Worm (Caenorhabditis elegans) whole organism, L4 larva: Measurements from ENCODE around the gene C24H11.5.

Source experiments
- F10B5.3 ChIP-seq: sonication (generic microtip); optimal IDR thresholded peaks from 2 replicates; lab custom pipeline; 2016; ENCODE audit warnings: mild to moderate bottlenecking, missing genetic modification characterization, missing compliant biosample characterization
- F26F4.8 ChIP-seq: fragments of 200-800 bp; sonication (Bioruptor generic); conservative IDR thresholded peaks from 2 replicates; pipeline ENCODE4 v1.3.6; 2022; ENCODE audit warnings: missing genetic modification characterization, missing compliant biosample characterization
- F37D6.2 ChIP-seq: sonication (generic microtip); optimal IDR thresholded peaks from 2 replicates; lab custom pipeline; 2016; ENCODE audit warnings: mild to moderate bottlenecking, missing genetic modification characterization, missing compliant biosample characterization
- F49E8.2 ChIP-seq: sonication (generic microtip); optimal IDR thresholded peaks from 2 replicates; lab custom pipeline; 2016; ENCODE audit warnings: missing compliant biosample characterization, mild to moderate bottlenecking, missing genetic modification characterization, borderline replicate concordance
- R02D3.7 ChIP-seq: fragments of 150-350 bp; sonication (generic microtip); optimal IDR thresholded peaks from 3 replicates; lab custom pipeline; 2014; ENCODE audit warnings: missing biosample characterization, missing genetic modification characterization
- Y48G9A.11 ChIP-seq: fragments of 200-800 bp; sonication (Bioruptor generic); IDR thresholded peaks from 2 replicates; pipeline ENCODE4 v1.3.6; 2022; ENCODE audit warnings: missing genetic modification reagents, missing genetic modification characterization, missing compliant biosample characterization
- Y5F2A.4 ChIP-seq: fragments of 200-800 bp; sonication (Bioruptor generic); optimal IDR thresholded peaks from 2 replicates; lab custom pipeline; 2018; ENCODE audit warnings: mild to moderate bottlenecking, missing genetic modification characterization, missing compliant biosample characterization
- Y75B8A.6 ChIP-seq: fragments of 200-800 bp; sonication (Bioruptor generic); IDR thresholded peaks from 2 replicates; pipeline ENCODE4 v1.3.6; 2022; ENCODE audit warnings: missing genetic modification reagents, missing genetic modification characterization, missing compliant biosample characterization
- ZK546.5 ChIP-seq, 2 experiments: sonication (generic microtip); optimal IDR thresholded peaks; 2 replicates each; lab custom pipeline; 2017; ENCODE audit warnings: missing biosample characterization in 2 of 2, missing genetic modification characterization in 2 of 2
- aha-1 ChIP-seq: fragments of 150-350 bp; peaks from one replicate; lab custom pipeline; 2014; ENCODE audit warnings: missing biosample characterization, missing genetic modification characterization
- arid-1 ChIP-seq: fragments of 200-800 bp; sonication (Bioruptor generic); conservative IDR thresholded peaks from 2 replicates; pipeline ENCODE4 v1.3.6; 2022; ENCODE audit warnings: missing genetic modification reagents, missing genetic modification characterization, missing compliant biosample characterization
- ceh-44 ChIP-seq: fragments of 200-800 bp; sonication (Bioruptor generic); IDR thresholded peaks from 2 replicates; pipeline ENCODE4 v1.3.6; 2022; ENCODE audit warnings: missing genetic modification reagents, missing genetic modification characterization, missing compliant biosample characterization
- ceh-62 ChIP-seq: sonication (generic microtip); optimal IDR thresholded peaks from 2 replicates; lab custom pipeline; 2017; ENCODE audit warnings: missing biosample characterization, missing genetic modification characterization
- ces-1 ChIP-seq: fragments of 150-350 bp; sonication (generic microtip); optimal IDR thresholded peaks from 4 replicates; lab custom pipeline; 2014; ENCODE audit warnings: missing biosample characterization, missing genetic modification reagents, missing genetic modification characterization
- daf-16 ChIP-seq, 3 experiments: sonication (generic microtip); optimal IDR thresholded peaks; 2 replicates each; lab custom pipeline; 2016 to 2017; ENCODE audit warnings: missing genetic modification characterization in 3 of 3, missing genetic modification reagents in 3 of 3, mild to moderate bottlenecking in 2 of 3, missing compliant biosample characterization in 2 of 3, missing biosample characterization in 1 of 3, moderate library complexity in 1 of 3
- dmd-6 ChIP-seq: fragments of 200-800 bp; sonication (Bioruptor generic); IDR thresholded peaks from 2 replicates; pipeline ENCODE4 v1.3.6; 2022; ENCODE audit warnings: missing genetic modification reagents, missing genetic modification characterization, missing compliant biosample characterization
- duxl-1 ChIP-seq: sonication (generic microtip); optimal IDR thresholded peaks from 2 replicates; lab custom pipeline; 2016; ENCODE audit warnings: mild to moderate bottlenecking, missing genetic modification characterization, moderate library complexity, missing compliant biosample characterization; ENCODE audit not compliant: poor library complexity
- egl-27 ChIP-seq: sonication (generic microtip); optimal IDR thresholded peaks from 3 replicates; lab custom pipeline; 2017; ENCODE audit warnings: missing biosample characterization, missing genetic modification reagents, missing genetic modification characterization
- egl-43 ChIP-seq: fragments of 200-800 bp; sonication (Bioruptor generic); IDR thresholded peaks from 2 replicates; pipeline ENCODE4 v1.3.6; 2022; ENCODE audit warnings: missing genetic modification reagents, missing genetic modification characterization, missing compliant biosample characterization
- fos-1 ChIP-seq: fragments of 150-350 bp; optimal IDR thresholded peaks from 2 replicates; lab custom pipeline; 2014; ENCODE audit warnings: missing biosample characterization, missing genetic modification characterization
- hif-1 ChIP-seq, 2 experiments: sonication (generic microtip); optimal IDR thresholded peaks; 2 replicates each; lab custom pipeline; 2016 to 2017; ENCODE audit warnings: missing compliant biosample characterization in 2 of 2, missing genetic modification characterization in 2 of 2, missing genetic modification reagents in 2 of 2, missing genotype in 2 of 2, mild to moderate bottlenecking in 1 of 2
- hmg-1.1 ChIP-seq: fragments of 200-800 bp; sonication (Bioruptor generic); IDR thresholded peaks from 2 replicates; pipeline ENCODE4 v1.3.6; 2022; ENCODE audit warnings: missing genetic modification reagents, missing genetic modification characterization, missing compliant biosample characterization
- lim-7 ChIP-seq: fragments of 200-800 bp; sonication (Bioruptor generic); IDR thresholded peaks from 2 replicates; pipeline ENCODE4 v1.3.6; 2022; ENCODE audit warnings: missing genetic modification characterization, missing compliant biosample characterization
- lin-1 ChIP-seq: fragments of 200-800 bp; sonication (Bioruptor generic); IDR thresholded peaks from 2 replicates; pipeline ENCODE4 v1.3.6; 2022; ENCODE audit warnings: missing genetic modification reagents, missing genetic modification characterization, missing compliant biosample characterization
- lin-13 ChIP-seq: fragments of 150-350 bp; optimal IDR thresholded peaks from 2 replicates; lab custom pipeline; 2014; ENCODE audit warnings: missing biosample characterization, missing genetic modification reagents, missing genetic modification characterization
- lir-3 ChIP-seq: sonication (generic microtip); optimal IDR thresholded peaks from 2 replicates; lab custom pipeline; 2016; ENCODE audit warnings: mild to moderate bottlenecking, missing genetic modification characterization, missing compliant biosample characterization
- madf-5 ChIP-seq, 2 experiments: fragments of 200-800 bp; sonication (Bioruptor generic); IDR thresholded peaks; 2 replicates each; pipeline ENCODE4 v1.3.6; 2022; ENCODE audit warnings: missing compliant biosample characterization in 2 of 2, missing genetic modification characterization in 2 of 2
- madf-9 ChIP-seq: fragments of 200-800 bp; sonication (Bioruptor generic); conservative IDR thresholded peaks from 2 replicates; pipeline ENCODE4 v1.3.6; 2022; ENCODE audit warnings: missing genetic modification reagents, missing genetic modification characterization, missing compliant biosample characterization
- mdl-1 ChIP-seq, 2 experiments: fragments of 150-350 bp in 1 of 2; sonication (generic microtip) in 1 of 2; optimal IDR thresholded peaks; 2 replicates each; lab custom pipeline; 2014 to 2017; ENCODE audit warnings: missing biosample characterization in 2 of 2, missing genetic modification characterization in 2 of 2
- mep-1 ChIP-seq: fragments of 150-350 bp; sonication (generic microtip); optimal IDR thresholded peaks from 3 replicates; lab custom pipeline; 2014; ENCODE audit warnings: missing biosample characterization, missing genetic modification characterization
- mxl-2 ChIP-seq: fragments of 200-800 bp; sonication (Bioruptor generic); conservative IDR thresholded peaks from 2 replicates; pipeline ENCODE4 v1.3.6; 2022; ENCODE audit warnings: missing genetic modification reagents, missing genetic modification characterization, missing compliant biosample characterization
- mxl-3 ChIP-seq: fragments of 200-800 bp; sonication (Bioruptor generic); optimal IDR thresholded peaks from 2 replicates; lab custom pipeline; 2018; ENCODE audit warnings: mild to moderate bottlenecking, missing genetic modification characterization, missing compliant biosample characterization
- nhr-10 ChIP-seq: fragments of 150-350 bp; optimal IDR thresholded peaks from 2 replicates; lab custom pipeline; 2014; ENCODE audit warnings: missing biosample characterization, missing genetic modification characterization
- nhr-237 ChIP-seq: sonication (generic microtip); optimal IDR thresholded peaks from 2 replicates; lab custom pipeline; 2017; ENCODE audit warnings: missing biosample characterization, missing genetic modification characterization
- nhr-28 ChIP-seq: fragments of 150-350 bp; optimal IDR thresholded peaks from 2 replicates; lab custom pipeline; 2014; ENCODE audit warnings: missing biosample characterization, missing genetic modification characterization
- nhr-41 ChIP-seq: fragments of 200-800 bp; sonication (Bioruptor generic); IDR thresholded peaks from 2 replicates; pipeline ENCODE4 v1.3.6; 2022; ENCODE audit warnings: missing genetic modification reagents, missing genetic modification characterization, missing compliant biosample characterization
- nhr-42 ChIP-seq: fragments of 200-800 bp; sonication (Bioruptor generic); IDR thresholded peaks from 2 replicates; pipeline ENCODE4 v1.3.6; 2022; ENCODE audit warnings: missing genetic modification characterization, missing compliant biosample characterization
- nhr-6 ChIP-seq: fragments of 150-350 bp; optimal IDR thresholded peaks from 2 replicates; lab custom pipeline; 2014; ENCODE audit warnings: missing biosample characterization, missing genetic modification characterization
- nhr-77 ChIP-seq: fragments of 150-350 bp; optimal IDR thresholded peaks from 2 replicates; lab custom pipeline; 2014; ENCODE audit warnings: missing biosample characterization, missing genetic modification characterization
- rbr-2 ChIP-seq: sonication (generic microtip); optimal IDR thresholded peaks from 2 replicates; lab custom pipeline; 2016; ENCODE audit warnings: missing genotype, missing genetic modification characterization, missing compliant biosample characterization
- sdz-12 ChIP-seq: fragments of 200-800 bp; sonication (Bioruptor generic); optimal IDR thresholded peaks from 2 replicates; lab custom pipeline; 2018; ENCODE audit warnings: mild to moderate bottlenecking, missing genetic modification characterization, missing compliant biosample characterization
- skn-1 ChIP-seq: fragments of 150-350 bp; optimal IDR thresholded peaks from 2 replicates; lab custom pipeline; 2014; ENCODE audit warnings: missing biosample characterization, missing genetic modification characterization
- snpc-1.2 ChIP-seq: fragments of 200-800 bp; sonication (Bioruptor generic); IDR thresholded peaks from 2 replicates; pipeline ENCODE4 v1.3.6; 2022; ENCODE audit warnings: missing genetic modification reagents, missing genetic modification characterization, missing compliant biosample characterization
- snpc-4 ChIP-seq: fragments of 150-350 bp; optimal IDR thresholded peaks from 2 replicates; lab custom pipeline; 2014; ENCODE audit warnings: missing biosample characterization, missing genetic modification characterization
- spr-1 ChIP-seq: sonication (generic microtip); optimal IDR thresholded peaks from 2 replicates; lab custom pipeline; 2016; ENCODE audit warnings: mild to moderate bottlenecking, missing genetic modification characterization, missing compliant biosample characterization
- tag-97 ChIP-seq: fragments of 200-800 bp; sonication (Bioruptor generic); IDR thresholded peaks from 2 replicates; pipeline ENCODE4 v1.3.6; 2022; ENCODE audit warnings: missing genetic modification characterization, missing compliant biosample characterization
- zag-1 ChIP-seq: fragments of 150-350 bp; optimal IDR thresholded peaks from 2 replicates; lab custom pipeline; 2014; ENCODE audit warnings: missing biosample characterization, missing genetic modification characterization
- zfp-2 ChIP-seq: sonication (generic microtip); optimal IDR thresholded peaks from 2 replicates; lab custom pipeline; 2016; ENCODE audit warnings: mild to moderate bottlenecking, missing genetic modification characterization, missing compliant biosample characterization
- zfp-3 ChIP-seq: fragments of 200-800 bp; sonication (Bioruptor generic); conservative IDR thresholded peaks from 2 replicates; pipeline ENCODE4 v1.3.6; 2022; ENCODE audit warnings: missing genetic modification reagents, missing genetic modification characterization, missing compliant biosample characterization
- zip-11 ChIP-seq: fragments of 200-800 bp; sonication (Bioruptor generic); IDR thresholded peaks from 2 replicates; pipeline ENCODE4 v1.3.6; 2022; ENCODE audit warnings: missing genetic modification characterization, missing compliant biosample characterization
- zip-2 ChIP-seq: fragments of 150-350 bp; optimal IDR thresholded peaks from 2 replicates; lab custom pipeline; 2014; ENCODE audit warnings: missing biosample characterization, missing genetic modification characterization
- ztf-11 ChIP-seq: fragments of 150-350 bp; optimal IDR thresholded peaks from 2 replicates; lab custom pipeline; 2014; ENCODE audit warnings: missing biosample characterization, missing genetic modification characterization

C24H11.5 gene

DNA sequence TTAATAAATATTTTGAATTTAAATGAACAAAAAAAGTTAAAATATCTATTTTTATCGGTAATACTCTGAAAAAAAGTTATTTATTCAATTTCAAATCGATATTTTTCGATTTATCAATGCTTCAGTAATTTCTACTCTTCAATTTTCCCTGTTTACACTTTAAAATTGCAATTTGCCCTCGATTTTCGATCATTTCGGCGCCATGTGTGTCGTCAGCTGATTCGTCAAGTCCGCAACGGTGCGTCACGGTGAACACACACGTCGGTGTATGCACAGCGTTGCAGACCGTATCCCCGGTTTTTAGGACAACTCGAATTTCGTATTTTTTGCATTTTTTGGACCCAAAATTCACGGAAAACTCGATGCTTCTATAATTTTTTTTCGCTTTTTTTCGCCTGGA, 43.2 kb downstream of the C24H11.5 start, which contains the start of gene C18D11.3:
TSS of gene C18D11.3 (plus strand) at position 189 of the 400 bp plus-strand sequence.
- TF ChIP-seq mxl-2 (GFP tag; lab: Robert Waterston, UW): no peak
- TF ChIP-seq zag-1 (tag; lab: Kevin White, UChicago): no peak
- peak in 1 of 2 experiments; percentile 38 for TF ChIP-seq daf-16 (GFP tag; optimal IDR thresholded peaks at IDR 0.05; lab: Kevin White, UChicago)
- TF ChIP-seq daf-16 (tag; optimal IDR thresholded peaks at IDR 0.05; lab: Kevin White, UChicago): peak; percentile 99
- no peak for TF ChIP-seq skn-1 (tag; lab: Kevin White, UChicago)
- no peak for TF ChIP-seq nhr-41
- no peak for TF ChIP-seq sdz-12
- peak in 1 of 2 experiments; percentile 76 for TF ChIP-seq hif-1 (tag; optimal IDR thresholded peaks at IDR 0.05; lab: Kevin White, UChicago)
- TF ChIP-seq madf-5 (GFP tag; IDR thresholded peaks at IDR 0.05; lab: Robert Waterston, UW): 0 out of 4 replicates have a peak, but pooled peaks of 1 of the 2 experiments have one; percentile 8
- TF ChIP-seq lim-7: no peak; the same call in 1 of the 2 replicates
- TF ChIP-seq snpc-1.2 (GFP tag; lab: Robert Waterston, UW): no peak
- peak; percentile 88 for TF ChIP-seq lin-13 (GFP tag; lab: Kevin White, UChicago)
- TF ChIP-seq aha-1 (tag; lab: Kevin White, UChicago): peak; percentile 99
- no peak for TF ChIP-seq F49E8.2 (tag; lab: Kevin White, UChicago)
- peak; percentile 55; the same call in 1 of the 2 replicates for TF ChIP-seq madf-9 (GFP tag; lab: Robert Waterston, UW)
- TF ChIP-seq nhr-10 (tag; lab: Kevin White, UChicago): no peak
- no peak for TF ChIP-seq nhr-237 (tag; lab: Kevin White, UChicago)
- no peak for TF ChIP-seq snpc-4 (tag; lab: Kevin White, UChicago)
- no peak for TF ChIP-seq spr-1 (tag; lab: Kevin White, UChicago)
- no peak for TF ChIP-seq duxl-1
- TF ChIP-seq zip-11 (GFP tag; lab: Robert Waterston, UW): no peak
- peak; percentile 73 for TF ChIP-seq hmg-1.1 (GFP tag; lab: Robert Waterston, UW)
- peak; percentile 90 for TF ChIP-seq mep-1
- no peak for TF ChIP-seq zfp-2
- no peak for TF ChIP-seq lin-1
- TF ChIP-seq ceh-62 (tag; lab: Kevin White, UChicago): no peak
- TF ChIP-seq arid-1: peak; percentile 48; the same call in 1 of the 2 replicates
- TF ChIP-seq nhr-42 (GFP tag; lab: Robert Waterston, UW): 0 out of 2 replicates have a peak, but pooled peaks have one; percentile 19
- TF ChIP-seq Y5F2A.4: no peak
- no peak for TF ChIP-seq egl-27 (tag; lab: Kevin White, UChicago)
- 0 out of 2 replicates have a peak, but pooled peaks have one; percentile 18 for TF ChIP-seq zfp-3 (GFP tag; lab: Robert Waterston, UW)
- TF ChIP-seq Y48G9A.11 (GFP tag; lab: Robert Waterston, UW): no peak
- TF ChIP-seq nhr-28 (tag; lab: Kevin White, UChicago): peak; percentile 67
- 0 out of 2 replicates have a peak, but pooled peaks have one; percentile 5 for TF ChIP-seq egl-43 (GFP tag; lab: Robert Waterston, UW)
- TF ChIP-seq F10B5.3 (tag; lab: Kevin White, UChicago): no peak
- TF ChIP-seq F37D6.2 (tag; lab: Kevin White, UChicago): peak; percentile 25
- peak in 1 of 2 experiments; percentile 89 for TF ChIP-seq mdl-1 (tag; optimal IDR thresholded peaks at IDR 0.05; lab: Kevin White, UChicago)
- TF ChIP-seq Y75B8A.6 (GFP tag; lab: Robert Waterston, UW): no peak
- TF ChIP-seq dmd-6: peak; percentile 87
- no peak for TF ChIP-seq ces-1 (GFP tag; lab: Kevin White, UChicago)
- TF ChIP-seq R02D3.7: no peak
- TF ChIP-seq tag-97 (GFP tag; lab: Robert Waterston, UW): no peak
- TF ChIP-seq nhr-6 (tag; lab: Kevin White, UChicago): peak; percentile 35
- TF ChIP-seq nhr-77 (tag; lab: Kevin White, UChicago): peak; percentile 86
- no peak for TF ChIP-seq F26F4.8
- peak; percentile 74 for TF ChIP-seq rbr-2
- TF ChIP-seq ztf-11 (tag; lab: Kevin White, UChicago): no peak
- TF ChIP-seq mxl-3: peak; percentile 98
- TF ChIP-seq lir-3 (tag; lab: Kevin White, UChicago): no peak
- no peak for TF ChIP-seq fos-1
- TF ChIP-seq zip-2 (tag; lab: Kevin White, UChicago): no peak
- no peak for TF ChIP-seq ceh-44 (GFP tag; lab: Robert Waterston, UW)
- no peak for TF ChIP-seq ZK546.5 (tag; optimal IDR thresholded peaks at IDR 0.05; lab: Kevin White, UChicago)
